Worm (Caenorhabditis elegans): ENCODE data around the gene mab-10.

ce11 chrII:10523031-10523430 is 4.9 kb upstream of the mab-10 start:
- TF ChIP-seq unc-39 (tag; optimal IDR thresholded peaks at IDR 0.05) (no peak), nhr-77 (tag; optimal IDR thresholded peaks at IDR 0.05) (no peak), nhr-12 (tag; optimal IDR thresholded peaks at IDR 0.05) (no peak), sma-3 (GFP tag; optimal IDR thresholded peaks at IDR 0.05) (no peak), zag-1 (tag; optimal IDR thresholded peaks at IDR 0.05) (no peak), nhr-10 (tag; optimal IDR thresholded peaks at IDR 0.05) (no peak), snpc-4 (tag; optimal IDR thresholded peaks at IDR 0.05) (no peak)

Measured in whole organism, L2 larva.